Worm (Caenorhabditis elegans) whole organism, L4 larva: Measurements from ENCODE around the gene gcst-1.
"Not testable (repeated sequence)": the region's sequence is repeated elsewhere in the genome, so short reads cannot be mapped to it uniquely, and the experiment has no call there.

Source experiments
- R02D3.7 ChIP-seq: fragments of 150-350 bp; sonication (generic microtip); optimal IDR thresholded peaks from 3 replicates; lab custom pipeline; 2014; ENCODE audit warnings: missing biosample characterization, missing genetic modification characterization
- daf-8 ChIP-seq: fragments of 200-800 bp; sonication (Bioruptor generic); IDR thresholded peaks from 2 replicates; pipeline ENCODE4 v1.3.6; 2022; ENCODE audit warnings: missing genetic modification characterization, missing compliant biosample characterization
- dpl-1 ChIP-seq: fragments of 150-350 bp; optimal IDR thresholded peaks from 2 replicates; lab custom pipeline; 2014; ENCODE audit warnings: missing biosample characterization, missing genetic modification reagents, missing genetic modification characterization
- egl-27 ChIP-seq: sonication (generic microtip); optimal IDR thresholded peaks from 3 replicates; lab custom pipeline; 2017; ENCODE audit warnings: missing biosample characterization, missing genetic modification reagents, missing genetic modification characterization
- nhr-77 ChIP-seq: fragments of 150-350 bp; optimal IDR thresholded peaks from 2 replicates; lab custom pipeline; 2014; ENCODE audit warnings: missing biosample characterization, missing genetic modification characterization

DNA sequence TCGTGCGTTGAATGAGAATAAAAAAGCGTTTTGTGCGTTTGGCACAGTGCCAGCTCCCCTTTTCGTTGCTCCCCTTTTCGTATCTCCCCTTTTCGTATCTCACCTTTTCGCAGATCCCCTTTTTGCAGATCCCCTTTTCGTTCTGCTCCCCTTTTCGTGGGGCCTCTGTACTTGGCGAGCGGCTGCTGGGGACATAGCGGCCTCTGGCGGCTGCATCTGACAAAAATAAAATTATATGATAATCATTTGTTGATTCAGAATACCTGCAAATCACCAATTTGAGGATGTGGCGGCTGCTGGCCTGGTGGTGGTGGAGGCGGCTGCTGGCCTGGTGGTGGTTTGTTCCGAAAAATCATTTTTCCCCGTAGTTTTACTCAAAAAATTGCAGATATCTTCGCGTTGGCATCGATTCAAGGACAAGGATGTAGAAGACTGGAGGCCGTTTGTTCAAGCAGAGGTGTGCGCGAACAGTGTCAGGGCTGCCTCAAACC is 42.5 kb downstream of the gcst-1 start, which contains the start of gene K09H11.11:
- TF ChIP-seq dpl-1 (GFP tag; lab: Kevin White, UChicago); R02D3.7 (tag; lab: Kevin White, UChicago); egl-27 (tag; lab: Kevin White, UChicago); nhr-77 (tag; lab: Kevin White, UChicago); daf-8 (GFP tag; lab: Robert Waterston, UW): not testable (repeated sequence)
